Worm (Caenorhabditis elegans) whole organism, L3 larva: ENCODE data around the gene ints-7.

Source experiments
- R02D3.7 ChIP-seq: fragments of 150-350 bp; optimal IDR thresholded peaks from 2 replicates; lab custom pipeline; 2014; ENCODE audit warnings: missing biosample characterization, missing genetic modification characterization
- ZK546.5 ChIP-seq: sonication (generic microtip); optimal IDR thresholded peaks from 2 replicates; lab custom pipeline; 2017; ENCODE audit warnings: missing biosample characterization, missing genetic modification characterization
- ceh-16 ChIP-seq: sonication (generic microtip); optimal IDR thresholded peaks from 2 replicates; lab custom pipeline; 2017; ENCODE audit warnings: missing biosample characterization, missing genetic modification characterization
- ceh-28 ChIP-seq: fragments of 150-350 bp; optimal IDR thresholded peaks from 2 replicates; lab custom pipeline; 2014; ENCODE audit warnings: missing biosample characterization, missing genetic modification reagents, missing genetic modification characterization
- daf-12 ChIP-seq: fragments of 150-350 bp; optimal IDR thresholded peaks from 2 replicates; lab custom pipeline; 2014; ENCODE audit warnings: missing biosample characterization, missing genetic modification reagents, missing genetic modification characterization
- egl-27 ChIP-seq: sonication (generic microtip); optimal IDR thresholded peaks from 4 replicates; lab custom pipeline; 2017; ENCODE audit warnings: missing biosample characterization, missing genetic modification reagents, missing genetic modification characterization
- elt-1 ChIP-seq: fragments of 150-350 bp; optimal IDR thresholded peaks from 2 replicates; lab custom pipeline; 2014; ENCODE audit warnings: missing biosample characterization, missing genetic modification characterization
- elt-2 ChIP-seq: sonication (generic microtip); optimal IDR thresholded peaks from 2 replicates; lab custom pipeline; 2016; ENCODE audit warnings: missing genetic modification reagents, mild to moderate bottlenecking, missing genetic modification characterization, missing compliant biosample characterization
- elt-3 ChIP-seq, 3 experiments: fragments of 150-350 bp in 1 of 3; sonication (generic microtip) in 2 of 3; optimal IDR thresholded peaks; 2 replicates in 2 of 3; 4 replicates in 1 of 3; lab custom pipeline; 2014 to 2017; ENCODE audit warnings: missing biosample characterization in 3 of 3, missing genetic modification characterization in 3 of 3
- fkh-10 ChIP-seq: sonication (generic microtip); optimal IDR thresholded peaks from 2 replicates; lab custom pipeline; 2017; ENCODE audit warnings: missing biosample characterization, missing genetic modification reagents, missing genetic modification characterization
- hmg-11 ChIP-seq: sonication (generic microtip); optimal IDR thresholded peaks from 2 replicates; lab custom pipeline; 2016; ENCODE audit warnings: missing genetic modification characterization, missing compliant biosample characterization
- jun-1 ChIP-seq: fragments of 150-350 bp; optimal IDR thresholded peaks from 2 replicates; lab custom pipeline; 2014; ENCODE audit warnings: missing biosample characterization, missing genetic modification reagents, missing genetic modification characterization
- lin-15B ChIP-seq: fragments of 150-350 bp; optimal IDR thresholded peaks from 2 replicates; lab custom pipeline; 2014; ENCODE audit warnings: missing biosample characterization, missing genetic modification characterization
- lin-39 ChIP-seq: fragments of 150-350 bp; optimal IDR thresholded peaks from 2 replicates; lab custom pipeline; 2018; ENCODE audit warnings: missing biosample characterization, missing genetic modification reagents, missing genetic modification characterization
- lsy-12 ChIP-seq: sonication (generic microtip); optimal IDR thresholded peaks from 2 replicates; lab custom pipeline; 2016; ENCODE audit warnings: mild to moderate bottlenecking, missing genetic modification characterization, missing compliant biosample characterization
- nfya-1 ChIP-seq: sonication (generic microtip); optimal IDR thresholded peaks from 2 replicates; lab custom pipeline; 2017; ENCODE audit warnings: missing genetic modification characterization, mild to moderate bottlenecking, missing compliant biosample characterization, antibody characterized with exemption, moderate library complexity; ENCODE audit not compliant: insufficient read depth
- nhr-11 ChIP-seq: fragments of 150-350 bp; optimal IDR thresholded peaks from 2 replicates; lab custom pipeline; 2014; ENCODE audit warnings: missing biosample characterization, missing genetic modification characterization
- nhr-12 ChIP-seq: fragments of 150-350 bp; optimal IDR thresholded peaks from 2 replicates; lab custom pipeline; 2014; ENCODE audit warnings: missing biosample characterization, missing genetic modification characterization
- nhr-23 ChIP-seq: fragments of 150-350 bp; optimal IDR thresholded peaks from 2 replicates; lab custom pipeline; 2014; ENCODE audit warnings: missing biosample characterization, missing genetic modification reagents, missing genetic modification characterization
- nhr-25 ChIP-seq: sonication (generic microtip); optimal IDR thresholded peaks from 2 replicates; lab custom pipeline; 2017; ENCODE audit warnings: missing biosample characterization, missing genetic modification characterization
- nhr-28 ChIP-seq: fragments of 150-350 bp; optimal IDR thresholded peaks from 2 replicates; lab custom pipeline; 2014; ENCODE audit warnings: missing biosample characterization, missing genetic modification characterization
- nhr-67 ChIP-seq: fragments of 150-350 bp; optimal IDR thresholded peaks from 2 replicates; lab custom pipeline; 2014; ENCODE audit warnings: missing biosample characterization, missing genetic modification characterization
- nhr-76 ChIP-seq: fragments of 150-350 bp; sonication (generic microtip); optimal IDR thresholded peaks from 5 replicates; lab custom pipeline; 2014; ENCODE audit warnings: missing biosample characterization, missing genetic modification characterization
- pha-4 ChIP-seq: fragments of 150-350 bp; optimal IDR thresholded peaks from 2 replicates; lab custom pipeline; 2014; ENCODE audit warnings: missing biosample characterization, missing genetic modification reagents, missing genetic modification characterization
- pqm-1 ChIP-seq: fragments of 150-350 bp; optimal IDR thresholded peaks from 2 replicates; lab custom pipeline; 2017; ENCODE audit warnings: missing biosample characterization, missing genetic modification characterization, inconsistent platforms
- skn-1 ChIP-seq: fragments of 150-350 bp; optimal IDR thresholded peaks from 2 replicates; lab custom pipeline; 2014; ENCODE audit warnings: missing biosample characterization, missing genetic modification characterization
- snpc-4 ChIP-seq: fragments of 150-350 bp; optimal IDR thresholded peaks from 2 replicates; lab custom pipeline; 2014; ENCODE audit warnings: missing biosample characterization, missing genetic modification characterization
- tbx-2 ChIP-seq: sonication (generic microtip); optimal IDR thresholded peaks from 2 replicates; lab custom pipeline; 2016; ENCODE audit warnings: mild to moderate bottlenecking, missing genetic modification characterization, missing compliant biosample characterization
- unc-39 ChIP-seq: sonication (generic microtip); optimal IDR thresholded peaks from 4 replicates; lab custom pipeline; 2017; ENCODE audit warnings: missing biosample characterization, missing genetic modification characterization
- zag-1 ChIP-seq: fragments of 150-350 bp; optimal IDR thresholded peaks from 2 replicates; lab custom pipeline; 2014; ENCODE audit warnings: missing biosample characterization, missing genetic modification characterization
- ztf-11 ChIP-seq: fragments of 150-350 bp; optimal IDR thresholded peaks from 2 replicates; lab custom pipeline; 2014; ENCODE audit warnings: missing biosample characterization, missing genetic modification characterization
- ztf-4 ChIP-seq: fragments of 150-350 bp; optimal IDR thresholded peaks from 2 replicates; lab custom pipeline; 2014; ENCODE audit warnings: missing biosample characterization, missing genetic modification characterization

The ints-7 gene

ce11 chrII:11535429-11535828 lies 47.2 kb upstream of the ints-7 start:
- TF ChIP-seq nhr-25 (tag; lab: Kevin White, UChicago) (no peak), nfya-1 (tag; lab: Kevin White, UChicago) (no peak), ceh-28 (tag; lab: Kevin White, UChicago) (no peak), nhr-76 (no peak), nhr-28 (tag; lab: Kevin White, UChicago) (no peak), egl-27 (tag; lab: Kevin White, UChicago) (no peak), R02D3.7 (no peak), zag-1 (no peak), lin-39 (tag; lab: Kevin White, UChicago) (no peak), snpc-4 (tag; lab: Kevin White, UChicago) (no peak), tbx-2 (tag; lab: Kevin White, UChicago) (no peak)

DNA sequence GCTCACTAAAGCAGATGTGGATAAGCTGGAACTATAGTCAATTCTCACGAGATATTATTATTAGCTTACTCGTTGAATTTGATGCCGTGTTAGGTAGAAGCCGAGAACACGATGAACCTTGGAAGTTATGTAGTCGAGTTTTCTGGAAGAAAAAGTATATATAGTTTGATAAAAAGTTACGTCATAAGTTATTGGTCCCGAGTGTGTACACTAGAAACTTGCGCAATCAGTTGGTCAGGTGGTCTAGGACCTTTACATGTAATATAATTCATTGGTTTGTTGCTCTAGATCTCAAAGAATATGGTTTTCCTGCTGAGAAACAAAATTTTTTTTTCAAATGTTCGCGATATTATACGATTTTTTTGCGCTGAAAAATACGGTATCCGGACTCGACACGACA lies 46.7 kb upstream of the ints-7 start:
- TF ChIP-seq hmg-11 (no peak), ztf-4 (tag; lab: Kevin White, UChicago) (no peak), nhr-12 (no peak), skn-1 (tag; lab: Kevin White, UChicago) (no peak), lin-15B (tag; lab: Kevin White, UChicago) (no peak)

- TF ChIP-seq nhr-11 (tag; lab: Kevin White, UChicago) (no peak), snpc-4 (tag; lab: Kevin White, UChicago) (no peak), ceh-16 (tag; lab: Kevin White, UChicago) (no peak), elt-3 (tag; optimal IDR thresholded peaks at IDR 0.05; lab: Kevin White, UChicago) (no peak), lsy-12 (tag; lab: Kevin White, UChicago) (no peak), ztf-4 (tag; lab: Kevin White, UChicago) (no peak), ztf-11 (tag; lab: Kevin White, UChicago) (no peak), nfya-1 (tag; lab: Kevin White, UChicago) (no peak), nhr-76 (no peak), nhr-12 (no peak), elt-2 (no peak), pqm-1 (tag; lab: Kevin White, UChicago) (no peak), lin-39 (tag; lab: Kevin White, UChicago) (no peak), jun-1 (tag; lab: Kevin White, UChicago) (no peak), ZK546.5 (tag; lab: Kevin White, UChicago) (no peak), nhr-25 (tag; lab: Kevin White, UChicago) (no peak), fkh-10 (GFP tag; lab: Kevin White, UChicago) (no peak)
Observed at ce11 chrII:11536505-11536904, 46.1 kb upstream of the ints-7 start.

ce11 chrII:11537115-11537514 lies 45.5 kb upstream of the ints-7 start:
- no peak for TF ChIP-seq ceh-28 (tag; lab: Kevin White, UChicago)
- TF ChIP-seq nhr-23, result peak; percentile 15
- TF ChIP-seq, all 47 proteins: peak for 1

- TF ChIP-seq elt-1, result no peak
- TF ChIP-seq R02D3.7, result no peak
- TF ChIP-seq nhr-12, result no peak
Observed at ce11 chrII:11537606-11538016, 45.0 kb upstream of the ints-7 start.

ce11 chrII:11538741-11539140 lies 43.9 kb upstream of the ints-7 start, which contains the start of gene Y62F5A.9:
TSS of gene Y62F5A.9 (minus strand) at chrII:11538841.
- TF ChIP-seq unc-39 (no peak), pqm-1 (tag; lab: Kevin White, UChicago) (no peak), daf-12 (no peak), hmg-11 (no peak)

- TF ChIP-seq nhr-25 (tag; lab: Kevin White, UChicago) (peak; percentile 10), elt-1 (peak; percentile 17), hmg-11 (peak; percentile 42), nfya-1 (tag; lab: Kevin White, UChicago) (peak; percentile 44), lin-39 (tag; lab: Kevin White, UChicago) (peak; percentile 55), nhr-67 (tag; lab: Kevin White, UChicago) (no peak), pha-4 (tag; lab: Kevin White, UChicago) (peak; percentile 37), nhr-12 (no peak), jun-1 (tag; lab: Kevin White, UChicago) (no peak), lin-15B (tag; lab: Kevin White, UChicago) (peak; percentile 31), tbx-2 (tag; lab: Kevin White, UChicago) (no peak), snpc-4 (tag; lab: Kevin White, UChicago) (peak; percentile 56), ceh-28 (tag; lab: Kevin White, UChicago) (peak; percentile 34)
Observed at ce11 chrII:11542385-11542784, 40.3 kb upstream of the ints-7 start, which contains the start of gene gtf-2E2. TSS of gene gtf-2E2 (minus strand) at chrII:11542495.
